Worm (Caenorhabditis elegans) whole organism, L3 larva: Measurements from ENCODE around the gene srh-56.

Experiments
- ZK546.5 ChIP-seq: sonication (generic microtip); optimal IDR thresholded peaks from 2 replicates; lab custom pipeline; 2017; ENCODE audit warnings: missing biosample characterization, missing genetic modification characterization
- aly-2 ChIP-seq: fragments of 150-350 bp; optimal IDR thresholded peaks from 2 replicates; lab custom pipeline; 2014; ENCODE audit warnings: missing biosample characterization, missing genetic modification characterization
- ama-1 ChIP-seq: fragments of 150-350 bp; optimal IDR thresholded peaks from 2 replicates; lab custom pipeline; 2018
- ceh-16 ChIP-seq: sonication (generic microtip); optimal IDR thresholded peaks from 2 replicates; lab custom pipeline; 2017; ENCODE audit warnings: missing biosample characterization, missing genetic modification characterization
- ceh-82 ChIP-seq: fragments of 150-350 bp; optimal IDR thresholded peaks from 2 replicates; lab custom pipeline; 2014; ENCODE audit warnings: missing biosample characterization, missing genetic modification characterization
- ceh-9 ChIP-seq: sonication (generic microtip); optimal IDR thresholded peaks from 2 replicates; lab custom pipeline; 2018; ENCODE audit warnings: missing biosample characterization, missing genetic modification characterization
- daf-12 ChIP-seq: fragments of 150-350 bp; optimal IDR thresholded peaks from 2 replicates; lab custom pipeline; 2014; ENCODE audit warnings: missing biosample characterization, missing genetic modification reagents, missing genetic modification characterization
- egl-27 ChIP-seq: sonication (generic microtip); optimal IDR thresholded peaks from 4 replicates; lab custom pipeline; 2017; ENCODE audit warnings: missing biosample characterization, missing genetic modification reagents, missing genetic modification characterization
- egl-5 ChIP-seq: fragments of 150-350 bp; optimal IDR thresholded peaks from 2 replicates; lab custom pipeline; 2017; ENCODE audit warnings: missing biosample characterization, missing genetic modification reagents, missing genetic modification characterization, inconsistent platforms
- elt-1 ChIP-seq: fragments of 150-350 bp; optimal IDR thresholded peaks from 2 replicates; lab custom pipeline; 2014; ENCODE audit warnings: missing biosample characterization, missing genetic modification characterization
- elt-2 ChIP-seq: sonication (generic microtip); optimal IDR thresholded peaks from 2 replicates; lab custom pipeline; 2016; ENCODE audit warnings: missing genetic modification reagents, mild to moderate bottlenecking, missing genetic modification characterization, missing compliant biosample characterization
- elt-3 ChIP-seq, 3 experiments: fragments of 150-350 bp in 1 of 3; sonication (generic microtip) in 2 of 3; optimal IDR thresholded peaks; 2 replicates in 2 of 3; 4 replicates in 1 of 3; lab custom pipeline; 2014 to 2017; ENCODE audit warnings: missing biosample characterization in 3 of 3, missing genetic modification characterization in 3 of 3
- eor-1 ChIP-seq, 2 experiments: fragments of 150-350 bp; optimal IDR thresholded peaks; 2 replicates each; lab custom pipeline; 2014 to 2018; ENCODE audit warnings: missing biosample characterization in 2 of 2, missing genetic modification characterization in 2 of 2
- fkh-10 ChIP-seq: sonication (generic microtip); optimal IDR thresholded peaks from 2 replicates; lab custom pipeline; 2017; ENCODE audit warnings: missing biosample characterization, missing genetic modification reagents, missing genetic modification characterization
- jun-1 ChIP-seq: fragments of 150-350 bp; optimal IDR thresholded peaks from 2 replicates; lab custom pipeline; 2014; ENCODE audit warnings: missing biosample characterization, missing genetic modification reagents, missing genetic modification characterization
- lin-15B ChIP-seq: fragments of 150-350 bp; optimal IDR thresholded peaks from 2 replicates; lab custom pipeline; 2014; ENCODE audit warnings: missing biosample characterization, missing genetic modification characterization
- lin-39 ChIP-seq: fragments of 150-350 bp; optimal IDR thresholded peaks from 2 replicates; lab custom pipeline; 2018; ENCODE audit warnings: missing biosample characterization, missing genetic modification reagents, missing genetic modification characterization
- lsy-12 ChIP-seq: sonication (generic microtip); optimal IDR thresholded peaks from 2 replicates; lab custom pipeline; 2016; ENCODE audit warnings: mild to moderate bottlenecking, missing genetic modification characterization, missing compliant biosample characterization
- mdl-1 ChIP-seq: fragments of 150-350 bp; optimal IDR thresholded peaks from 2 replicates; lab custom pipeline; 2014; ENCODE audit warnings: missing biosample characterization, missing genetic modification characterization
- mml-1 ChIP-seq: fragments of 150-350 bp; sonication (generic microtip); optimal IDR thresholded peaks from 3 replicates; lab custom pipeline; 2014; ENCODE audit warnings: missing biosample characterization, missing genetic modification characterization
- nfya-1 ChIP-seq: sonication (generic microtip); optimal IDR thresholded peaks from 2 replicates; lab custom pipeline; 2017; ENCODE audit warnings: missing genetic modification characterization, mild to moderate bottlenecking, missing compliant biosample characterization, antibody characterized with exemption, moderate library complexity; ENCODE audit not compliant: insufficient read depth
- nhr-12 ChIP-seq: fragments of 150-350 bp; optimal IDR thresholded peaks from 2 replicates; lab custom pipeline; 2014; ENCODE audit warnings: missing biosample characterization, missing genetic modification characterization
- nhr-23 ChIP-seq: fragments of 150-350 bp; optimal IDR thresholded peaks from 2 replicates; lab custom pipeline; 2014; ENCODE audit warnings: missing biosample characterization, missing genetic modification reagents, missing genetic modification characterization
- nhr-237 ChIP-seq: fragments of 150-350 bp; optimal IDR thresholded peaks from 2 replicates; lab custom pipeline; 2014; ENCODE audit warnings: missing biosample characterization, missing genetic modification characterization
- nhr-25 ChIP-seq: sonication (generic microtip); optimal IDR thresholded peaks from 2 replicates; lab custom pipeline; 2017; ENCODE audit warnings: missing biosample characterization, missing genetic modification characterization
- nhr-77 ChIP-seq: fragments of 150-350 bp; optimal IDR thresholded peaks from 2 replicates; lab custom pipeline; 2014; ENCODE audit warnings: missing biosample characterization, missing genetic modification characterization
- pha-4 ChIP-seq: fragments of 150-350 bp; optimal IDR thresholded peaks from 2 replicates; lab custom pipeline; 2014; ENCODE audit warnings: missing biosample characterization, missing genetic modification reagents, missing genetic modification characterization
- pqm-1 ChIP-seq: fragments of 150-350 bp; optimal IDR thresholded peaks from 2 replicates; lab custom pipeline; 2017; ENCODE audit warnings: missing biosample characterization, missing genetic modification characterization, inconsistent platforms
- sea-2 ChIP-seq: fragments of 150-350 bp; sonication (generic microtip); optimal IDR thresholded peaks from 4 replicates; lab custom pipeline; 2014; ENCODE audit warnings: missing biosample characterization, missing genetic modification reagents, missing genetic modification characterization
- skn-1 ChIP-seq: fragments of 150-350 bp; optimal IDR thresholded peaks from 2 replicates; lab custom pipeline; 2014; ENCODE audit warnings: missing biosample characterization, missing genetic modification characterization
- snpc-4 ChIP-seq: fragments of 150-350 bp; optimal IDR thresholded peaks from 2 replicates; lab custom pipeline; 2014; ENCODE audit warnings: missing biosample characterization, missing genetic modification characterization
- tbx-2 ChIP-seq: sonication (generic microtip); optimal IDR thresholded peaks from 2 replicates; lab custom pipeline; 2016; ENCODE audit warnings: mild to moderate bottlenecking, missing genetic modification characterization, missing compliant biosample characterization
- unc-39 ChIP-seq: sonication (generic microtip); optimal IDR thresholded peaks from 4 replicates; lab custom pipeline; 2017; ENCODE audit warnings: missing biosample characterization, missing genetic modification characterization
- zag-1 ChIP-seq: fragments of 150-350 bp; optimal IDR thresholded peaks from 2 replicates; lab custom pipeline; 2014; ENCODE audit warnings: missing biosample characterization, missing genetic modification characterization
- ztf-11 ChIP-seq: fragments of 150-350 bp; optimal IDR thresholded peaks from 2 replicates; lab custom pipeline; 2014; ENCODE audit warnings: missing biosample characterization, missing genetic modification characterization
- ztf-4 ChIP-seq: fragments of 150-350 bp; optimal IDR thresholded peaks from 2 replicates; lab custom pipeline; 2014; ENCODE audit warnings: missing biosample characterization, missing genetic modification characterization

srh-56 gene

DNA sequence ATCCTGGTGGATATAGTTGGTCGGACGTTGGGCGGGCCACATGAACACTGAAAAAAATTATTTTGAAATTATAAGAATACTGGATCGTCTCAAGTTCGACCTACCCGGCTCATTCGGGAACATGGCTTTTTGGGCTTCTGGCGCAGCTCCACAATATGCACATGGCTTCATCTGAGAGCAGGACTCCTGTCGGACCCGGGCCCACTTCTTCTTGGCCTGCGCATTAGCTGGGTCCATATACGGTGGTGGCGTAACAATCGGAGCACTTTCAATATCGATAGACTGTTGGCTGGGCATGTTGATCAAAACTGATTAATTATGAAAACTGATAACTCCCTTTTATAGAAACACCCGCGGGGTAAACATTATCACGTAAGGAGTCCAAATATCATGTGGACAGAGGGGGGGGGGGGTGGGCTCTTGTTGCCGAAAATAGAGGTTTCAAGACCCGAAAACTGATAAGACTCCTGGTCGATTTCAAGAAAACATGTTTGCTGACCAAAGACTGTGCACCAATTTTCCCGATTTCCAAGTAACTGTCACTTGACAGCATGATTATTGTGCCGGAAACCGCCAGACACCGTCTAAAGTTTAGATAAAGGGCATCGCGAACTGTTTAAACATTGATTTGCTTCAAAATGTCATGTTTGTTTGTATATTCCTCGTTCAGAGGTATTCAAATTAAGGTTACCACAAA lies 40.7 kb upstream of the srh-56 start, which contains the start of gene dod-3:
Gene dod-3, minus strand, starts transcription at position 315 of the 697 bp plus-strand sequence.
- peak; percentile 70 for TF ChIP-seq ama-1 (lab: Kevin White, UChicago)
- no peak for TF ChIP-seq aly-2 (tag; lab: Kevin White, UChicago)
- no peak for TF ChIP-seq ceh-9 (tag; lab: Kevin White, UChicago)
- TF ChIP-seq nhr-12 = no peak
- peak; percentile 95 for TF ChIP-seq elt-2 (tag; lab: Kevin White, UChicago)
- TF ChIP-seq mdl-1 (tag; lab: Kevin White, UChicago) = no peak
- TF ChIP-seq pqm-1 (tag; lab: Kevin White, UChicago) = peak; percentile 67
- no peak for TF ChIP-seq ceh-16
- no peak for TF ChIP-seq lsy-12

ce11 chrV:2734360-2734759 lies 37.3 kb upstream of the srh-56 start, which contains the start of gene srg-57:
Gene srg-57 (minus strand): TSS chrV:2734460.
- no peak for TF ChIP-seq ztf-11 (tag; lab: Kevin White, UChicago)
- TF ChIP-seq nhr-25 (tag; lab: Kevin White, UChicago) = no peak
- no peak for TF ChIP-seq nfya-1
- no peak for TF ChIP-seq unc-39 (tag; lab: Kevin White, UChicago)
- no peak for TF ChIP-seq pha-4 (tag; lab: Kevin White, UChicago)
- no peak for TF ChIP-seq nhr-77 (tag; lab: Kevin White, UChicago)
- TF ChIP-seq skn-1 (tag; lab: Kevin White, UChicago) = no peak
- no peak for TF ChIP-seq nhr-237
- TF ChIP-seq ZK546.5 = no peak
- TF ChIP-seq lin-15B (tag; lab: Kevin White, UChicago) = no peak
- TF ChIP-seq lin-39 = no peak
- no peak for TF ChIP-seq mml-1 (tag; lab: Kevin White, UChicago)
- TF ChIP-seq elt-3 (tag; optimal IDR thresholded peaks at IDR 0.05; lab: Kevin White, UChicago) = no peak
- no peak for TF ChIP-seq aly-2 (tag; lab: Kevin White, UChicago)
- no peak for TF ChIP-seq eor-1 (tag; optimal IDR thresholded peaks at IDR 0.05; lab: Kevin White, UChicago)
- TF ChIP-seq daf-12 (tag; lab: Kevin White, UChicago) = no peak
- no peak for TF ChIP-seq pqm-1 (tag; lab: Kevin White, UChicago)

DNA sequence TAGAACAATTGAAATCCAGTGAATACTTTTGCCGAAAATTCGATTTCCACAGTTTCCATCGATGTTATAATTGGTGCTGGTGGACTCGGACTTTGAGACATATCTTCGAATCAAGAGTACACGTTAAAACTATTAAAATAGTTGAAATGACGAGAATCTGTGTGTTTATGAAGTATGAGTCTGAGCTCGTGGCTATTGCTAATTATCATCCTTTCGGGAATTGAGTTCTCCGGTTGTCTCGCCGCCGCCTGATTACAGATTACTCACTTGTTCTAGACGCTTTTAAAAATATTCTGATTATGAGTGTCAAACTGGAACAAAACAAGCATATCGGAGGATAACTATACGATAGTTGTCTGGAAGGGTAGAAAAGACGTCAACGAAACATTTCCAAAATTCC lies 33.5 kb upstream of the srh-56 start, which contains the start of gene srg-56:
Gene srg-56, minus strand, starts transcription at position 101 of the 400 bp plus-strand sequence.
- TF ChIP-seq aly-2 (tag; lab: Kevin White, UChicago) (no peak), elt-1 (tag; lab: Kevin White, UChicago) (no peak), egl-5 (tag; lab: Kevin White, UChicago) (no peak), pqm-1 (tag; lab: Kevin White, UChicago) (no peak), nhr-25 (tag; lab: Kevin White, UChicago) (no peak), lin-15B (tag; lab: Kevin White, UChicago) (no peak), ZK546.5 (no peak)
- TF ChIP-seq, all 47 proteins: peak for 0

- TF ChIP-seq jun-1 (tag; lab: Kevin White, UChicago) (no peak), snpc-4 (tag; lab: Kevin White, UChicago) (no peak), daf-12 (tag; lab: Kevin White, UChicago) (no peak), sea-2 (GFP tag; lab: Kevin White, UChicago) (no peak), nhr-237 (no peak), nhr-23 (tag; lab: Kevin White, UChicago) (no peak), lin-15B (tag; lab: Kevin White, UChicago) (no peak), fkh-10 (no peak), ztf-11 (tag; lab: Kevin White, UChicago) (no peak), tbx-2 (tag; lab: Kevin White, UChicago) (no peak), egl-27 (tag; lab: Kevin White, UChicago) (no peak), pha-4 (tag; lab: Kevin White, UChicago) (no peak), ztf-4 (tag; lab: Kevin White, UChicago) (no peak), ceh-82 (tag; lab: Kevin White, UChicago) (no peak), ama-1 (lab: Kevin White, UChicago) (no peak), elt-1 (tag; lab: Kevin White, UChicago) (no peak), aly-2 (tag; lab: Kevin White, UChicago) (no peak), zag-1 (tag; lab: Kevin White, UChicago) (no peak), elt-2 (tag; lab: Kevin White, UChicago) (no peak)
These were observed 32.1 kb upstream of the srh-56 start for ce11 chrV:2739607-2740006.
